Worm (Caenorhabditis elegans) whole organism, L2 larva: Measurements from ENCODE around the gene C33F10.8.

Experiments used
- ama-1 ChIP-seq: fragments of 150-350 bp; optimal IDR thresholded peaks from 2 replicates; lab custom pipeline; 2018; ENCODE audit warnings: inconsistent platforms
- lin-13 ChIP-seq: fragments of 150-350 bp; optimal IDR thresholded peaks from 2 replicates; lab custom pipeline; 2014; ENCODE audit warnings: missing biosample characterization, missing genetic modification reagents, missing genetic modification characterization
- mbf-1 ChIP-seq: sonication (generic microtip); optimal IDR thresholded peaks from 2 replicates; lab custom pipeline; 2017; ENCODE audit warnings: missing biosample characterization, missing genetic modification characterization
- unc-62 ChIP-seq: fragments of 150-350 bp; optimal IDR thresholded peaks from 2 replicates; lab custom pipeline; 2014; ENCODE audit warnings: missing biosample characterization, missing genetic modification reagents, missing genetic modification characterization
- ztf-1 ChIP-seq: fragments of 200-800 bp; sonication (Bioruptor generic); conservative IDR thresholded peaks from 2 replicates; pipeline ENCODE4 v1.3.6; 2022; ENCODE audit warnings: missing genetic modification characterization, missing compliant biosample characterization

DNA sequence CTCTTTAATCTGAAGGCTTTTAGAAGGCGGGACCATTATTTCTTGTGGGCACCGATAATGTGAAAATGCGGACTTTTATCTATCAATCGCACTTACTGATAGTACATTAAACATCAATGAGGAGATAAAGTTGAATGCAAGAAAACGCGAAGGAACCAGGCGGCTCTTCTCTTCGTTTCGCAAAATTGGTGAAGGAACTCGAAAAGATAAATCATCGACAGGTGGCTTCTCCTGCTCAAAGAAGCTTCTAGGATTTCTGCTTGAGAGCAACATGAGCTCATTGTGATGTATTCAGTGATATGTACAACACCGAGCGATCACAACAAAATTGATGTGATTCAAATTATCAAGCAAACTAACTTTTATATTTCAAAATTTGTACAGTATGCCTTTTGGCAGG lies 19.2 kb downstream of the C33F10.8 start:
- no peak for TF ChIP-seq lin-13
- TF ChIP-seq unc-62 (GFP tag; lab: Kevin White, UChicago) = no peak
- TF ChIP-seq ztf-1 = no peak
- no peak for TF ChIP-seq ama-1 (lab: Kevin White, UChicago)
- no peak for TF ChIP-seq mbf-1
